Fruit fly (Drosophila melanogaster) whole organism, embryonic: Measurements from ENCODE around the gene CARPB.

ENCODE experiments used
- CG3065 ChIP-seq: fragments of 200-800 bp; sonication (Bioruptor generic); optimal IDR thresholded peaks from 2 replicates; lab custom pipeline; 2016; ENCODE audit warnings: missing biosample characterization, missing genetic modification characterization
- CG4854 ChIP-seq: fragments of 200-800 bp; sonication (Bioruptor generic); optimal IDR thresholded peaks from 2 replicates; lab custom pipeline; 2016; ENCODE audit warnings: missing biosample characterization, missing genetic modification characterization, inconsistent platforms
- CG8478 ChIP-seq: fragments of >200 bp; optimal IDR thresholded peaks from 2 replicates; lab custom pipeline; 2018
- CG9215 ChIP-seq: fragments of 200-800 bp; sonication (Bioruptor generic); IDR thresholded peaks from 2 replicates; pipeline ENCODE4 v1.3.6; 2022; ENCODE audit warnings: missing biosample characterization, missing genetic modification characterization
- CG9932 ChIP-seq: fragments of 200-800 bp; sonication (Bioruptor generic); IDR thresholded peaks from 2 replicates; pipeline ENCODE4 v1.3.6; 2022; ENCODE audit warnings: missing biosample characterization, missing genetic modification characterization
- Eip74EF ChIP-seq, 2 experiments: fragments of 200-800 bp in 1 of 2; fragments of >200 bp in 1 of 2; sonication (Bioruptor generic) in 1 of 2; optimal IDR thresholded peaks; 2 replicates each; lab custom pipeline; 2017 to 2019; ENCODE audit warnings: missing biosample characterization in 2 of 2, missing genetic modification characterization in 2 of 2, mild to moderate bottlenecking in 1 of 2, moderate library complexity in 1 of 2
- Mes4 ChIP-seq: fragments of 200-800 bp; sonication (Bioruptor generic); optimal IDR thresholded peaks from 2 replicates; lab custom pipeline; 2016; ENCODE audit warnings: missing biosample characterization, missing genetic modification characterization
- bigmax ChIP-seq: fragments of 200-800 bp; sonication (Bioruptor generic); optimal IDR thresholded peaks from 2 replicates; lab custom pipeline; 2018; ENCODE audit warnings: missing biosample characterization, mild to moderate bottlenecking, missing genetic modification characterization
- hbn ChIP-seq: fragments of 200-800 bp; sonication (Bioruptor generic); IDR thresholded peaks from 2 replicates; pipeline ENCODE4 v1.3.6; 2022; ENCODE audit warnings: missing biosample characterization, missing genetic modification characterization; ENCODE audit not compliant: partially characterized antibody
- hkb ChIP-seq, 2 experiments: fragments of 200-800 bp in 1 of 2; fragments of >200 bp in 1 of 2; sonication (Bioruptor generic) in 1 of 2; IDR thresholded peaks in 1 of 2; optimal IDR thresholded peaks in 1 of 2; 2 replicates each; pipeline versions ENCODE4 v1.3.6 to Lab custom; 2017 to 2022; ENCODE audit warnings: missing biosample characterization in 1 of 2, missing genetic modification characterization in 1 of 2
- pzg ChIP-seq: fragments of 200-800 bp; sonication (Bioruptor generic); optimal IDR thresholded peaks from 3 replicates; lab custom pipeline; 2018; ENCODE audit warnings: missing biosample characterization, mild to moderate bottlenecking, missing genetic modification characterization, moderate library complexity
- repo ChIP-seq: fragments of 200-800 bp; sonication (Bioruptor generic); optimal IDR thresholded peaks from 2 replicates; lab custom pipeline; 2016; ENCODE audit warnings: missing biosample characterization, missing genetic modification characterization
- slou ChIP-seq: fragments of 200-800 bp; sonication (Bioruptor generic); optimal IDR thresholded peaks from 3 replicates; lab custom pipeline; 2016; ENCODE audit warnings: missing biosample characterization, missing genetic modification characterization
- tgo ChIP-seq: fragments of 200-800 bp; sonication (Bioruptor generic); IDR thresholded peaks from 3 replicates; pipeline ENCODE4 v1.3.6; 2022; ENCODE audit warnings: missing biosample characterization, missing genetic modification characterization

DNA sequence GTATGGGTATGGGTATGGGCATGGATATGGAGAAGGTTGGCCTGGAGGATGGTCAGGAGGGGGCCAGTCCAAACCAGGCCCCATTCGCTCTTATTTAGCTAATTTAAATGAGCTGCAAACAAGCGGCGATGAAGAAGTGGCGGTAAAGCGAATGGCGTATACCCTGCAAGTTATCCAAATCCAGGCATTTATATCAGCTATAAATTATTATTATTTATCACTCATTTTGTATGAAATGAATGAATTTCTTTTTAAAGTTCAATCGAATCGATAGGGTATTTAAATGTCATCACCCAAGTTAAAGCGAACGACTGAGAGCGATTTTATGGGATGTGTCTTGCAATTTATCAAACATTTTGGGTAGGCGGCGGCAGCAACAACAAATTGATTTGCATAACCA lies 40.9 kb upstream of the CARPB start:
- no peak for TF ChIP-seq CG4854 (GFP tag; lab: Kevin White, UChicago)
- TF ChIP-seq Mes4, result no peak
- TF ChIP-seq CG9932 (GFP tag; lab: Robert Waterston, UW), result no peak
- TF ChIP-seq CG8478 (lab: Kevin White, UChicago), result no peak
- TF ChIP-seq hkb (optimal IDR thresholded peaks at IDR 0.05; lab: Kevin White, UChicago), result no peak
- no peak for TF ChIP-seq hkb (GFP tag; IDR thresholded peaks at IDR 0.05; lab: Robert Waterston, UW)
- TF ChIP-seq Eip74EF (GFP tag; optimal IDR thresholded peaks at IDR 0.05; lab: Kevin White, UChicago), result no peak
- TF ChIP-seq CG3065 (GFP tag; lab: Kevin White, UChicago), result no peak
- TF ChIP-seq repo, result no peak
- no peak for TF ChIP-seq bigmax (GFP tag; lab: Kevin White, UChicago)
- TF ChIP-seq pzg (GFP tag; lab: Kevin White, UChicago), result no peak
- no peak for TF ChIP-seq CG9215 (GFP tag; lab: Robert Waterston, UW)
- TF ChIP-seq hbn, result no peak
- no peak for TF ChIP-seq tgo
- no peak for TF ChIP-seq slou (GFP tag; lab: Kevin White, UChicago)
